Worm (Caenorhabditis elegans) whole organism, L3 larva: Measurements from ENCODE around the gene C03B1.17.

ENCODE experiments used
- R02D3.7 ChIP-seq: fragments of 150-350 bp; optimal IDR thresholded peaks from 2 replicates; lab custom pipeline; 2014; ENCODE audit warnings: missing biosample characterization, missing genetic modification characterization
- ZK546.5 ChIP-seq: sonication (generic microtip); optimal IDR thresholded peaks from 2 replicates; lab custom pipeline; 2017; ENCODE audit warnings: missing biosample characterization, missing genetic modification characterization
- aly-2 ChIP-seq: fragments of 150-350 bp; optimal IDR thresholded peaks from 2 replicates; lab custom pipeline; 2014; ENCODE audit warnings: missing biosample characterization, missing genetic modification characterization
- ama-1 ChIP-seq: fragments of 150-350 bp; optimal IDR thresholded peaks from 2 replicates; lab custom pipeline; 2018
- ceh-16 ChIP-seq: sonication (generic microtip); optimal IDR thresholded peaks from 2 replicates; lab custom pipeline; 2017; ENCODE audit warnings: missing biosample characterization, missing genetic modification characterization
- ceh-28 ChIP-seq: fragments of 150-350 bp; optimal IDR thresholded peaks from 2 replicates; lab custom pipeline; 2014; ENCODE audit warnings: missing biosample characterization, missing genetic modification reagents, missing genetic modification characterization
- ceh-82 ChIP-seq: fragments of 150-350 bp; optimal IDR thresholded peaks from 2 replicates; lab custom pipeline; 2014; ENCODE audit warnings: missing biosample characterization, missing genetic modification characterization
- ceh-9 ChIP-seq: sonication (generic microtip); optimal IDR thresholded peaks from 2 replicates; lab custom pipeline; 2018; ENCODE audit warnings: missing biosample characterization, missing genetic modification characterization
- daf-12 ChIP-seq: fragments of 150-350 bp; optimal IDR thresholded peaks from 2 replicates; lab custom pipeline; 2014; ENCODE audit warnings: missing biosample characterization, missing genetic modification reagents, missing genetic modification characterization
- egl-27 ChIP-seq: sonication (generic microtip); optimal IDR thresholded peaks from 4 replicates; lab custom pipeline; 2017; ENCODE audit warnings: missing biosample characterization, missing genetic modification reagents, missing genetic modification characterization
- egl-5 ChIP-seq: fragments of 150-350 bp; optimal IDR thresholded peaks from 2 replicates; lab custom pipeline; 2017; ENCODE audit warnings: missing biosample characterization, missing genetic modification reagents, missing genetic modification characterization, inconsistent platforms
- elt-1 ChIP-seq: fragments of 150-350 bp; optimal IDR thresholded peaks from 2 replicates; lab custom pipeline; 2014; ENCODE audit warnings: missing biosample characterization, missing genetic modification characterization
- elt-2 ChIP-seq: sonication (generic microtip); optimal IDR thresholded peaks from 2 replicates; lab custom pipeline; 2016; ENCODE audit warnings: missing genetic modification reagents, mild to moderate bottlenecking, missing genetic modification characterization, missing compliant biosample characterization
- elt-3 ChIP-seq, 3 experiments: fragments of 150-350 bp in 1 of 3; sonication (generic microtip) in 2 of 3; optimal IDR thresholded peaks; 2 replicates in 2 of 3; 4 replicates in 1 of 3; lab custom pipeline; 2014 to 2017; ENCODE audit warnings: missing biosample characterization in 3 of 3, missing genetic modification characterization in 3 of 3
- eor-1 ChIP-seq, 2 experiments: fragments of 150-350 bp; optimal IDR thresholded peaks; 2 replicates each; lab custom pipeline; 2014 to 2018; ENCODE audit warnings: missing biosample characterization in 2 of 2, missing genetic modification characterization in 2 of 2
- fkh-10 ChIP-seq: sonication (generic microtip); optimal IDR thresholded peaks from 2 replicates; lab custom pipeline; 2017; ENCODE audit warnings: missing biosample characterization, missing genetic modification reagents, missing genetic modification characterization
- fkh-2 ChIP-seq: fragments of 150-350 bp; optimal IDR thresholded peaks from 2 replicates; lab custom pipeline; 2014; ENCODE audit warnings: missing biosample characterization, missing genetic modification reagents, missing genetic modification characterization
- fos-1 ChIP-seq: fragments of 150-350 bp; optimal IDR thresholded peaks from 2 replicates; lab custom pipeline; 2014; ENCODE audit warnings: missing biosample characterization, missing genetic modification characterization
- hmg-11 ChIP-seq: sonication (generic microtip); optimal IDR thresholded peaks from 2 replicates; lab custom pipeline; 2016; ENCODE audit warnings: missing genetic modification characterization, missing compliant biosample characterization
- jun-1 ChIP-seq: fragments of 150-350 bp; optimal IDR thresholded peaks from 2 replicates; lab custom pipeline; 2014; ENCODE audit warnings: missing biosample characterization, missing genetic modification reagents, missing genetic modification characterization
- lin-15B ChIP-seq: fragments of 150-350 bp; optimal IDR thresholded peaks from 2 replicates; lab custom pipeline; 2014; ENCODE audit warnings: missing biosample characterization, missing genetic modification characterization
- lin-39 ChIP-seq: fragments of 150-350 bp; optimal IDR thresholded peaks from 2 replicates; lab custom pipeline; 2018; ENCODE audit warnings: missing biosample characterization, missing genetic modification reagents, missing genetic modification characterization
- lsy-12 ChIP-seq: sonication (generic microtip); optimal IDR thresholded peaks from 2 replicates; lab custom pipeline; 2016; ENCODE audit warnings: mild to moderate bottlenecking, missing genetic modification characterization, missing compliant biosample characterization
- mdl-1 ChIP-seq: fragments of 150-350 bp; optimal IDR thresholded peaks from 2 replicates; lab custom pipeline; 2014; ENCODE audit warnings: missing biosample characterization, missing genetic modification characterization
- mml-1 ChIP-seq: fragments of 150-350 bp; sonication (generic microtip); optimal IDR thresholded peaks from 3 replicates; lab custom pipeline; 2014; ENCODE audit warnings: missing biosample characterization, missing genetic modification characterization
- nfya-1 ChIP-seq: sonication (generic microtip); optimal IDR thresholded peaks from 2 replicates; lab custom pipeline; 2017; ENCODE audit warnings: missing genetic modification characterization, mild to moderate bottlenecking, missing compliant biosample characterization, antibody characterized with exemption, moderate library complexity; ENCODE audit not compliant: insufficient read depth
- nhr-12 ChIP-seq: fragments of 150-350 bp; optimal IDR thresholded peaks from 2 replicates; lab custom pipeline; 2014; ENCODE audit warnings: missing biosample characterization, missing genetic modification characterization
- nhr-237 ChIP-seq: fragments of 150-350 bp; optimal IDR thresholded peaks from 2 replicates; lab custom pipeline; 2014; ENCODE audit warnings: missing biosample characterization, missing genetic modification characterization
- nhr-25 ChIP-seq: sonication (generic microtip); optimal IDR thresholded peaks from 2 replicates; lab custom pipeline; 2017; ENCODE audit warnings: missing biosample characterization, missing genetic modification characterization
- nhr-43 ChIP-seq: sonication (generic microtip); optimal IDR thresholded peaks from 2 replicates; lab custom pipeline; 2016; ENCODE audit warnings: mild to moderate bottlenecking, missing genetic modification characterization, missing compliant biosample characterization; ENCODE audit not compliant: poor library complexity, severe bottlenecking
- nhr-67 ChIP-seq: fragments of 150-350 bp; optimal IDR thresholded peaks from 2 replicates; lab custom pipeline; 2014; ENCODE audit warnings: missing biosample characterization, missing genetic modification characterization
- nhr-76 ChIP-seq: fragments of 150-350 bp; sonication (generic microtip); optimal IDR thresholded peaks from 5 replicates; lab custom pipeline; 2014; ENCODE audit warnings: missing biosample characterization, missing genetic modification characterization
- nhr-77 ChIP-seq: fragments of 150-350 bp; optimal IDR thresholded peaks from 2 replicates; lab custom pipeline; 2014; ENCODE audit warnings: missing biosample characterization, missing genetic modification characterization
- pha-4 ChIP-seq: fragments of 150-350 bp; optimal IDR thresholded peaks from 2 replicates; lab custom pipeline; 2014; ENCODE audit warnings: missing biosample characterization, missing genetic modification reagents, missing genetic modification characterization
- pqm-1 ChIP-seq: fragments of 150-350 bp; optimal IDR thresholded peaks from 2 replicates; lab custom pipeline; 2017; ENCODE audit warnings: missing biosample characterization, missing genetic modification characterization, inconsistent platforms
- sea-2 ChIP-seq: fragments of 150-350 bp; sonication (generic microtip); optimal IDR thresholded peaks from 4 replicates; lab custom pipeline; 2014; ENCODE audit warnings: missing biosample characterization, missing genetic modification reagents, missing genetic modification characterization
- skn-1 ChIP-seq: fragments of 150-350 bp; optimal IDR thresholded peaks from 2 replicates; lab custom pipeline; 2014; ENCODE audit warnings: missing biosample characterization, missing genetic modification characterization
- snpc-4 ChIP-seq: fragments of 150-350 bp; optimal IDR thresholded peaks from 2 replicates; lab custom pipeline; 2014; ENCODE audit warnings: missing biosample characterization, missing genetic modification characterization
- tbx-2 ChIP-seq: sonication (generic microtip); optimal IDR thresholded peaks from 2 replicates; lab custom pipeline; 2016; ENCODE audit warnings: mild to moderate bottlenecking, missing genetic modification characterization, missing compliant biosample characterization
- unc-39 ChIP-seq: sonication (generic microtip); optimal IDR thresholded peaks from 4 replicates; lab custom pipeline; 2017; ENCODE audit warnings: missing biosample characterization, missing genetic modification characterization
- unc-62 ChIP-seq: fragments of 150-350 bp; sonication (generic microtip); optimal IDR thresholded peaks from 4 replicates; lab custom pipeline; 2014; ENCODE audit warnings: missing biosample characterization, missing genetic modification reagents, missing genetic modification characterization
- zag-1 ChIP-seq: fragments of 150-350 bp; optimal IDR thresholded peaks from 2 replicates; lab custom pipeline; 2014; ENCODE audit warnings: missing biosample characterization, missing genetic modification characterization
- ztf-11 ChIP-seq: fragments of 150-350 bp; optimal IDR thresholded peaks from 2 replicates; lab custom pipeline; 2014; ENCODE audit warnings: missing biosample characterization, missing genetic modification characterization

C03B1.17 gene

DNA sequence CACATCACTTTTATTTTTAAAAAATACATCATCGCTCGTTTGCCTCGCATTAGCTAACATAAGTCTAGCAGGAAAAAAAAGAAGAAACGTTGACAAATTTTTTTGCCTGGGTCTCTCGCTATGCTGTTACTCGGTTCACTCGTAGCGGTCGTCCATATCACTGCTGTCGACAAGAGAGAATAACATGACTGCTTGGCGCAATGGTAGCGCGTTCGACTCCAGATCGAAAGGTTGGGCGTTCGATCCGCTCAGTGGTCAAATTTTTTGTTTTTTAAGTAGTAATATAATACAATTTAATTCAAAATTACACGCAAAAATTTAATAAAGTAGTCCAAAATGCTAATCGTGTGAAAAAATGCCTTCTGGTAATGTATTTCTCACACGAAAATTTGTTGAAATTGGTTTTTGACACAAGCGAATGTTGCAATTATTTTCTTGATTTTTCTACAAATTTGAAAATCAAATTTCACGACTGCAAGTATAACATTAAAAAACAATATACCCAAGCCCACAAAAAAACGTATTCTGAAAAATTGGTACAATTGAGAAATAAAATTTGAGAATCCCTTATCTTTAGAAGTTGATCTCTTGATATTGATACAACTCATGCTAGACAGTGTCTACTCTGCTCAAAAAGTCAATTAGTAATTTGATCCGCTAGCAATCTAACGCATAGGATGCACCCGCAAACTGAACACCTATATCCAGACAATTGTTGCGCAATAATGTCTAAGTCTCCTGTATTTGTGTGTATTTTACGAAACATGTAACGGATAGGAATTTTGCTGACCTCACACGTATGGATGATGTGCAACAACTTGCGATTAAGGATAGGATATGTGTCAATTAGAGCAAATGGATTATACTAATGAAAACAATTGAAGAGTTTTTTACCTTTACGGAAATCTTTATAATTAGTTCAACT is 2.0 kb upstream of the C03B1.17 start (continued):
- TF ChIP-seq nhr-43 (no peak), ceh-82 (tag; lab: Kevin White, UChicago) (peak; percentile 33), nhr-12 (tag; lab: Kevin White, UChicago) (no peak), egl-5 (tag; lab: Kevin White, UChicago) (peak; percentile 54), ZK546.5 (tag; lab: Kevin White, UChicago) (no peak), skn-1 (peak; percentile 26), mml-1 (tag; lab: Kevin White, UChicago) (no peak)
- TF ChIP-seq, all 47 proteins: peak for 13

DNA sequence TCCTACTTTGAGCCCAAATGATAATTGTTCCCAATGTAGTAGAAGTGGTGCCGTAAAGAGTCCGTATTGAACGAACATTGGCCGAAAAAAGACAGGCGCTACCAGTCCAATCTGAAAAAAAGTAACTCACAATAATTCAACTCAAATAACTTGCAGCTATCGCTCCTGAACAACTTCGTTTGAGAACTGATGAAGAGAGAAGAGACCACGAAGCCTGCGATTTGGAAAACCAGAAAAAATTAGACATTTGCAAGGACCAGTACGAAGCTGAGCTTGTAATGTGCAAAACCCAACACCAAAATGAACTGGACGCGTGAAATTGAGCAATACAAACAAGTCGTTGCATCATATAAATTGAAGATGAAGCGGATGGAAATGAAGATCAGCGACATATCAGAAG is 1.0 kb downstream of the C03B1.17 start, which contains the start of gene C03B1.1:
C03B1.1 (plus strand) TSS at position 301 of the 400 bp plus-strand sequence.
- TF ChIP-seq pha-4 (tag; lab: Kevin White, UChicago) (no peak), fos-1 (tag; lab: Kevin White, UChicago) (no peak), egl-27 (tag; lab: Kevin White, UChicago) (no peak), R02D3.7 (no peak), lin-39 (tag; lab: Kevin White, UChicago) (no peak), elt-3 (tag; optimal IDR thresholded peaks at IDR 0.05; lab: Kevin White, UChicago) (no peak), mdl-1 (no peak), fkh-10 (GFP tag; lab: Kevin White, UChicago) (no peak), jun-1 (tag; lab: Kevin White, UChicago) (no peak), hmg-11 (tag; lab: Kevin White, UChicago) (no peak), nhr-77 (tag; lab: Kevin White, UChicago) (no peak), nhr-76 (tag; lab: Kevin White, UChicago) (no peak), tbx-2 (tag; lab: Kevin White, UChicago) (no peak), ceh-28 (no peak), nhr-25 (tag; lab: Kevin White, UChicago) (no peak)

DNA sequence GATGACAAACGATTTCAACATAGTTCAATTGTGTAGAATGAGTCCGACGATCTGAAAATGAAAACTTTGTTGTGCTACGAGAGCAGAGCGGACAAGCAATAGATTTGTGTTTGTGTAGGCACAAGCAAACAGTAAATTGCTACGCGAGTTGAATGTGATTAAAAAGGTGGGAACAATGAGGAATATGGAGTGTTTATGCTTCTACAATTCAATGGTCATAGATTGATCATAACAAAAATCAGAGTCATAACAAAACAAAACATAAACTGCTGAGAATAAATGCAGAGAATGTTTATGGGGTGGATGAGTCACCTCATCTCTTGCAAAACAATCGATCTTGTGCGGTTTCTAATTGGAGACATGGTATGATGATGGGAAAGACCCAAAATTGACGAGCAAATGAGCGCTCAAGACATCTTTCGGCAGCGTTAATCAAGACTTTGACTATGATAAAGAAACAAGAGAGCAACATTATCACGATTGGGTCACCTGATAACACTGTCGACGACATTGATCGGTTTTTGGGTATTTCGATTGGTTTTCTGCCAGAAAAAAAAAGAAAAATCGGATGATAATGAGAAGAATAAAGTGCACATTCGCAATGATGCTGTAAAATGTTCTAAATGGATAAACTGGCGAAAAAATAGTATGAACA is 4.3 kb downstream of the C03B1.17 start, which contains the start of gene lmp-1:
lmp-1 (minus strand) TSS at position 51 of the 655 bp plus-strand sequence.
- peak; percentile 76 for TF ChIP-seq elt-2 (tag; lab: Kevin White, UChicago)
- TF ChIP-seq tbx-2 (tag; lab: Kevin White, UChicago) = no peak
- no peak for TF ChIP-seq daf-12 (tag; lab: Kevin White, UChicago)
- no peak for TF ChIP-seq nfya-1 (tag; lab: Kevin White, UChicago)
- TF ChIP-seq pqm-1 (tag; lab: Kevin White, UChicago) = peak; percentile 66
- TF ChIP-seq, all 47 proteins: peak for 2

DNA sequence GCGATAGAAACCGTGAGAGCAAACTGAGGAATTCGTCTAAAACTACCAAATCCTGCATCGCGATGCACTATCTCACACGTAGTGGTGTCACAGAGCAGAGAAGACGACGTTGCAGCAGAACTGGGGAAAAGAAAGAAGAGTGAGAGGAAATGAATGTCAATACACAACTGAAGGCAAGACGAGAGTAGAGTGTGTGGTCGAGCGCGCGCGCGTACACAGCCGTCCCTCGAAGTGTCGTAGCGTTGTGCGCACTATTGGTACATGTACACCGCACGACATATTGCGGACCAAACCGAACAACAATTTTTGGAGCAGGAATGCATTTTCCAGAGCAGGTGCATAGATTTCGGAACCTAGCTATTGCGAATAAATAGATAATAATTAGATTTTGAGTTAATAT is 4.9 kb downstream of the C03B1.17 start:
- TF ChIP-seq nhr-237 (tag; lab: Kevin White, UChicago) (no peak), snpc-4 (tag; lab: Kevin White, UChicago) (peak; percentile 34), unc-62 (GFP tag; lab: Kevin White, UChicago) (no peak), eor-1 (tag; optimal IDR thresholded peaks at IDR 0.05; lab: Kevin White, UChicago) (no peak), jun-1 (tag; lab: Kevin White, UChicago) (peak; percentile 28), zag-1 (no peak), nhr-77 (tag; lab: Kevin White, UChicago) (no peak), R02D3.7 (no peak), ztf-11 (tag; lab: Kevin White, UChicago) (no peak), fkh-2 (tag; lab: Kevin White, UChicago) (no peak), elt-1 (no peak), nhr-67 (tag; lab: Kevin White, UChicago) (no peak), nhr-25 (tag; lab: Kevin White, UChicago) (peak; percentile 1), lin-15B (peak; percentile 46), ama-1 (lab: Kevin White, UChicago) (no peak), sea-2 (GFP tag; lab: Kevin White, UChicago) (peak; percentile 51), pqm-1 (tag; lab: Kevin White, UChicago) (no peak), ceh-28 (no peak), daf-12 (tag; lab: Kevin White, UChicago) (no peak), nhr-43 (peak; percentile 2), pha-4 (tag; lab: Kevin White, UChicago) (peak; percentile 80), skn-1 (no peak), hmg-11 (tag; lab: Kevin White, UChicago) (peak; percentile 76), lin-39 (tag; lab: Kevin White, UChicago) (peak; percentile 86), nhr-76 (tag; lab: Kevin White, UChicago) (no peak), mml-1 (tag; lab: Kevin White, UChicago) (no peak), mdl-1 (peak; percentile 19), ceh-16 (tag; lab: Kevin White, UChicago) (no peak), aly-2 (tag; lab: Kevin White, UChicago) (no peak), lsy-12 (tag; lab: Kevin White, UChicago) (peak; percentile 24), ceh-9 (tag; lab: Kevin White, UChicago) (no peak), unc-39 (tag; lab: Kevin White, UChicago) (no peak)
